Worm (Caenorhabditis elegans) whole organism, L4 larva: ENCODE data around the gene F44E5.15.

Experiments
- ZK546.5 ChIP-seq, 2 experiments: sonication (generic microtip); optimal IDR thresholded peaks; 2 replicates each; lab custom pipeline; 2017; ENCODE audit warnings: missing biosample characterization in 2 of 2, missing genetic modification characterization in 2 of 2
- lin-38 ChIP-seq: fragments of 200-800 bp; sonication (Bioruptor generic); IDR thresholded peaks from 2 replicates; pipeline ENCODE4 v1.3.6; 2022; ENCODE audit warnings: missing genetic modification reagents, missing genetic modification characterization, missing compliant biosample characterization
- nhr-77 ChIP-seq: fragments of 150-350 bp; optimal IDR thresholded peaks from 2 replicates; lab custom pipeline; 2014; ENCODE audit warnings: missing biosample characterization, missing genetic modification characterization
- unc-62 ChIP-seq, 3 experiments: fragments of 150-350 bp in 1 of 3; sonication (generic microtip); optimal IDR thresholded peaks in 2 of 3; peaks in 1 of 3; 1 replicate in 1 of 3; 2 replicates in 2 of 3; lab custom pipeline; 2014 to 2017; ENCODE audit warnings: missing biosample characterization in 3 of 3, missing genetic modification characterization in 3 of 3, missing genetic modification reagents in 3 of 3, missing genotype in 1 of 3

ce11 chrII:11733850-11734249 is 38.6 kb upstream of the F44E5.15 start:
- TF ChIP-seq unc-62 (GFP tag; optimal IDR thresholded peaks at IDR 0.05 in 1 of 2; lab: Kevin White, UChicago) (no peak), unc-62 (tag; optimal IDR thresholded peaks at IDR 0.05; lab: Kevin White, UChicago) (no peak), ZK546.5 (tag; optimal IDR thresholded peaks at IDR 0.05; lab: Kevin White, UChicago) (no peak), nhr-77 (tag; lab: Kevin White, UChicago) (no peak), lin-38 (GFP tag; lab: Robert Waterston, UW) (no peak)
